Worm (Caenorhabditis elegans) whole organism, young adult: ENCODE data around the gene mpst-3.
A peak's percentile ranks its signal among the peaks of the same experiment; 100 is the strongest.

Experiments
- C17E4.6 ChIP-seq: fragments of 200-800 bp; sonication (Bioruptor generic); IDR thresholded peaks from 2 replicates; pipeline ENCODE4 v1.3.6; 2022; ENCODE audit warnings: missing genetic modification reagents, missing genetic modification characterization, missing compliant biosample characterization
- D2030.7 ChIP-seq: fragments of 200-800 bp; sonication (Bioruptor generic); IDR thresholded peaks from 2 replicates; pipeline ENCODE4 v1.3.6; 2022; ENCODE audit warnings: missing genetic modification reagents, missing genetic modification characterization, missing compliant biosample characterization
- F37B4.10 ChIP-seq: fragments of 200-800 bp; sonication (Bioruptor generic); IDR thresholded peaks from 2 replicates; pipeline ENCODE4 v1.3.6; 2022; ENCODE audit warnings: missing genetic modification characterization, missing compliant biosample characterization
- F52B5.7 ChIP-seq: sonication (generic microtip); optimal IDR thresholded peaks from 2 replicates; lab custom pipeline; 2016; ENCODE audit warnings: mild to moderate bottlenecking, missing genetic modification characterization, missing compliant biosample characterization
- F55B11.4 ChIP-seq: sonication (generic microtip); optimal IDR thresholded peaks from 2 replicates; lab custom pipeline; 2016; ENCODE audit warnings: missing compliant biosample characterization, missing genetic modification characterization, borderline replicate concordance; ENCODE audit not compliant: insufficient read depth
- K11D2.4 ChIP-seq: fragments of 200-800 bp; sonication (Bioruptor generic); IDR thresholded peaks from 2 replicates; pipeline ENCODE4 v1.3.6; 2022; ENCODE audit warnings: missing genetic modification reagents, missing genetic modification characterization, missing compliant biosample characterization
- T07F8.4 ChIP-seq: sonication (generic microtip); optimal IDR thresholded peaks from 2 replicates; lab custom pipeline; 2016; ENCODE audit warnings: mild to moderate bottlenecking, missing genetic modification characterization, moderate library complexity, missing compliant biosample characterization
- Y53F4B.3 ChIP-seq: fragments of 200-800 bp; sonication (Bioruptor generic); IDR thresholded peaks from 2 replicates; pipeline ENCODE4 v1.3.6; 2022; ENCODE audit warnings: missing genetic modification reagents, missing genetic modification characterization, missing compliant biosample characterization
- Y67H2A.10 ChIP-seq: fragments of 200-800 bp; sonication (Bioruptor generic); conservative IDR thresholded peaks from 2 replicates; pipeline ENCODE4 v1.3.6; 2022; ENCODE audit warnings: missing genetic modification reagents, missing genetic modification characterization, missing compliant biosample characterization
- Y79H2A.3 ChIP-seq: fragments of 200-800 bp; sonication (Bioruptor generic); conservative IDR thresholded peaks from 2 replicates; pipeline ENCODE4 v1.3.6; 2022; ENCODE audit warnings: missing genetic modification reagents, missing genetic modification characterization, missing compliant biosample characterization
- ZK185.1 ChIP-seq: sonication (generic microtip); optimal IDR thresholded peaks from 2 replicates; lab custom pipeline; 2016; ENCODE audit warnings: mild to moderate bottlenecking, missing genetic modification characterization, missing compliant biosample characterization; ENCODE audit not compliant: poor library complexity, severe bottlenecking
- attf-3 ChIP-seq: fragments of 200-800 bp; sonication (Bioruptor generic); conservative IDR thresholded peaks from 2 replicates; pipeline ENCODE4 v1.3.6; 2022; ENCODE audit warnings: missing genetic modification reagents, missing genetic modification characterization, missing compliant biosample characterization
- attf-5 ChIP-seq: fragments of 200-800 bp; sonication (Bioruptor generic); optimal IDR thresholded peaks from 2 replicates; lab custom pipeline; 2018; ENCODE audit warnings: mild to moderate bottlenecking, missing genetic modification characterization, missing compliant biosample characterization
- cebp-2 ChIP-seq: fragments of 200-800 bp; sonication (Bioruptor generic); IDR thresholded peaks from 2 replicates; pipeline ENCODE4 v1.3.6; 2022; ENCODE audit warnings: missing genetic modification characterization, missing compliant biosample characterization
- ceh-100 ChIP-seq: fragments of 200-800 bp; sonication (Bioruptor generic); IDR thresholded peaks from 2 replicates; pipeline ENCODE4 v1.3.6; 2022; ENCODE audit warnings: missing genetic modification reagents, missing genetic modification characterization, missing compliant biosample characterization
- ceh-40 ChIP-seq: fragments of 200-800 bp; sonication (Bioruptor generic); IDR thresholded peaks from 2 replicates; pipeline ENCODE4 v1.3.6; 2022; ENCODE audit warnings: missing genetic modification characterization, missing compliant biosample characterization
- ceh-79 ChIP-seq: sonication (generic microtip); optimal IDR thresholded peaks from 2 replicates; lab custom pipeline; 2017; ENCODE audit warnings: mild to moderate bottlenecking, missing genetic modification characterization, missing compliant biosample characterization
- ceh-91 ChIP-seq: fragments of 200-800 bp; sonication (Bioruptor generic); IDR thresholded peaks from 2 replicates; pipeline ENCODE4 v1.3.6; 2022; ENCODE audit warnings: missing genetic modification reagents, missing genetic modification characterization, missing compliant biosample characterization
- chd-7 ChIP-seq: sonication (generic microtip); optimal IDR thresholded peaks from 2 replicates; lab custom pipeline; 2016; ENCODE audit warnings: mild to moderate bottlenecking, missing genetic modification characterization, moderate library complexity, missing compliant biosample characterization
- die-1 ChIP-seq: sonication (generic microtip); optimal IDR thresholded peaks from 2 replicates; lab custom pipeline; 2016; ENCODE audit warnings: missing genotype, mild to moderate bottlenecking, missing genetic modification characterization, missing compliant biosample characterization
- dox-1 ChIP-seq: fragments of 200-800 bp; sonication (Bioruptor generic); IDR thresholded peaks from 2 replicates; pipeline ENCODE4 v1.3.6; 2022; ENCODE audit warnings: missing genetic modification reagents, missing genetic modification characterization, missing compliant biosample characterization
- dpff-1 ChIP-seq: sonication (generic microtip); optimal IDR thresholded peaks from 2 replicates; lab custom pipeline; 2017; ENCODE audit warnings: mild to moderate bottlenecking, missing genetic modification characterization, missing compliant biosample characterization
- efl-1 ChIP-seq: fragments of 150-350 bp; optimal IDR thresholded peaks from 2 replicates; lab custom pipeline; 2014; ENCODE audit warnings: missing biosample characterization, missing genetic modification reagents, missing genetic modification characterization
- egl-18 ChIP-seq: fragments of 200-800 bp; sonication (Bioruptor generic); IDR thresholded peaks from 2 replicates; pipeline ENCODE4 v1.3.6; 2022; ENCODE audit warnings: missing genetic modification reagents, missing genetic modification characterization, missing compliant biosample characterization
- egrh-3 ChIP-seq: fragments of 200-800 bp; sonication (Bioruptor generic); IDR thresholded peaks from 2 replicates; pipeline ENCODE4 v1.3.6; 2022; ENCODE audit warnings: missing genetic modification reagents, missing genetic modification characterization, missing compliant biosample characterization
- him-1 ChIP-seq: sonication (generic microtip); optimal IDR thresholded peaks from 2 replicates; lab custom pipeline; 2016; ENCODE audit warnings: missing genotype, missing genetic modification reagents, missing genetic modification characterization, missing compliant biosample characterization
- hmg-1.2 ChIP-seq: fragments of 200-800 bp; sonication (Bioruptor generic); IDR thresholded peaks from 2 replicates; pipeline ENCODE4 v1.3.6; 2022; ENCODE audit warnings: missing genetic modification reagents, missing genetic modification characterization, missing compliant biosample characterization
- lag-1 ChIP-seq: fragments of 200-800 bp; sonication (Bioruptor generic); IDR thresholded peaks from 2 replicates; pipeline ENCODE4 v1.3.6; 2022; ENCODE audit warnings: missing genetic modification reagents, missing genetic modification characterization, missing compliant biosample characterization
- lin-26 ChIP-seq: fragments of 200-800 bp; sonication (Bioruptor generic); IDR thresholded peaks from 2 replicates; pipeline ENCODE4 v1.3.6; 2022; ENCODE audit warnings: missing genetic modification reagents, missing genetic modification characterization, missing compliant biosample characterization
- lin-40 ChIP-seq: sonication (generic microtip); optimal IDR thresholded peaks from 2 replicates; lab custom pipeline; 2016; ENCODE audit warnings: missing genetic modification characterization, mild to moderate bottlenecking, missing compliant biosample characterization, missing genotype, missing genetic modification reagents
- lin-54 ChIP-seq: fragments of 200-800 bp; sonication (Bioruptor generic); optimal IDR thresholded peaks from 2 replicates; lab custom pipeline; 2018; ENCODE audit warnings: mild to moderate bottlenecking, missing genetic modification characterization, missing compliant biosample characterization
- lsy-27 ChIP-seq: sonication (generic microtip); optimal IDR thresholded peaks from 2 replicates; lab custom pipeline; 2017; ENCODE audit warnings: missing genetic modification characterization, mild to moderate bottlenecking, missing compliant biosample characterization, antibody characterized with exemption, missing genotype, borderline replicate concordance; ENCODE audit not compliant: insufficient read depth
- madf-3 ChIP-seq: fragments of 200-800 bp; sonication (Bioruptor generic); IDR thresholded peaks from 2 replicates; pipeline ENCODE4 v1.3.6; 2022; ENCODE audit warnings: missing genetic modification reagents, missing genetic modification characterization, missing compliant biosample characterization
- madf-6 ChIP-seq: fragments of 200-800 bp; sonication (Bioruptor generic); IDR thresholded peaks from 2 replicates; pipeline ENCODE4 v1.3.6; 2022; ENCODE audit warnings: missing genetic modification reagents, missing genetic modification characterization, missing compliant biosample characterization
- mel-28 ChIP-seq: sonication (generic microtip); optimal IDR thresholded peaks from 2 replicates; lab custom pipeline; 2016; ENCODE audit warnings: borderline replicate concordance, mild to moderate bottlenecking, missing genetic modification characterization, missing compliant biosample characterization
- mes-4 ChIP-seq: sonication (generic microtip); optimal IDR thresholded peaks from 2 replicates; lab custom pipeline; 2016; ENCODE audit warnings: missing genotype, missing genetic modification characterization, missing compliant biosample characterization
- nfya-2 ChIP-seq: fragments of 200-800 bp; sonication (Bioruptor generic); IDR thresholded peaks from 2 replicates; pipeline ENCODE4 v1.3.6; 2022; ENCODE audit warnings: missing genetic modification reagents, missing genetic modification characterization, missing compliant biosample characterization
- nhr-27 ChIP-seq: fragments of 200-800 bp; sonication (Bioruptor generic); optimal IDR thresholded peaks from 2 replicates; lab custom pipeline; 2018; ENCODE audit warnings: mild to moderate bottlenecking, missing genetic modification characterization, moderate library complexity, missing compliant biosample characterization
- nhr-80 ChIP-seq: sonication (generic microtip); optimal IDR thresholded peaks from 2 replicates; lab custom pipeline; 2016; ENCODE audit warnings: missing genetic modification characterization, missing compliant biosample characterization
- rec-8 ChIP-seq, 2 experiments: sonication (generic microtip); optimal IDR thresholded peaks; 2 replicates each; lab custom pipeline; 2016; ENCODE audit warnings: mild to moderate bottlenecking in 2 of 2, missing genetic modification characterization in 2 of 2, missing genetic modification reagents in 2 of 2, missing genotype in 2 of 2, missing biosample characterization in 1 of 2, missing compliant biosample characterization in 1 of 2, moderate library complexity in 1 of 2
- repo-1 ChIP-seq: sonication (generic microtip); optimal IDR thresholded peaks from 2 replicates; lab custom pipeline; 2017; ENCODE audit warnings: mild to moderate bottlenecking, missing genetic modification characterization, missing compliant biosample characterization
- snpc-4 ChIP-seq, 5 experiments: fragments of 150-350 bp in 1 of 5; sonication (generic microtip) in 4 of 5; optimal IDR thresholded peaks; 2 replicates each; lab custom pipeline; 2014 to 2018; ENCODE audit warnings: missing genetic modification characterization in 5 of 5, missing biosample characterization in 3 of 5, antibody characterized with exemption in 2 of 5, mild to moderate bottlenecking in 2 of 5, missing compliant biosample characterization in 2 of 5, missing genotype in 2 of 5, moderate library complexity in 2 of 5, missing genetic modification reagents in 1 of 5
- tbp1 ChIP-seq: fragments of 200-800 bp; sonication (Bioruptor generic); optimal IDR thresholded peaks from 2 replicates; lab custom pipeline; 2018; ENCODE audit warnings: mild to moderate bottlenecking, missing genetic modification characterization, missing compliant biosample characterization
- tbx-9 ChIP-seq: sonication (generic microtip); optimal IDR thresholded peaks from 2 replicates; lab custom pipeline; 2016; ENCODE audit warnings: borderline replicate concordance, missing genetic modification characterization, inconsistent platforms, missing compliant biosample characterization
- unc-62 ChIP-seq: fragments of 150-350 bp; optimal IDR thresholded peaks from 2 replicates; lab custom pipeline; 2014; ENCODE audit warnings: missing biosample characterization, missing genetic modification reagents, missing genetic modification characterization
- ztf-18 ChIP-seq: sonication (generic microtip); optimal IDR thresholded peaks from 2 replicates; lab custom pipeline; 2016; ENCODE audit warnings: missing genotype, mild to moderate bottlenecking, missing genetic modification characterization, missing compliant biosample characterization
- ztf-22 ChIP-seq: fragments of 200-800 bp; sonication (Bioruptor generic); optimal IDR thresholded peaks from 2 replicates; lab custom pipeline; 2018; ENCODE audit warnings: mild to moderate bottlenecking, missing genetic modification characterization, moderate library complexity, missing compliant biosample characterization
- ztf-25 ChIP-seq: fragments of 200-800 bp; sonication (Bioruptor generic); IDR thresholded peaks from 2 replicates; pipeline ENCODE4 v1.3.6; 2022; ENCODE audit warnings: missing genetic modification reagents, missing genetic modification characterization, missing compliant biosample characterization

Gene mpst-3

ce11 chrV:14855626-14856025, 39.8 kb upstream of the mpst-3 start:
- TF ChIP-seq F55B11.4 (tag; lab: Kevin White, UChicago) (no peak), nhr-80 (tag; lab: Kevin White, UChicago) (no peak), dox-1 (GFP tag; lab: Robert Waterston, UW) (no peak), egl-18 (GFP tag; lab: Robert Waterston, UW) (no peak), C17E4.6 (no peak), rec-8 (tag; optimal IDR thresholded peaks at IDR 0.05; lab: Kevin White, UChicago) (peak in 1 of 2 experiments; percentile 67), egrh-3 (GFP tag; lab: Robert Waterston, UW) (no peak; the same call in 1 of the 2 replicates), snpc-4 (GFP tag; optimal IDR thresholded peaks at IDR 0.05; lab: Kevin White, UChicago) (no peak), snpc-4 (tag; optimal IDR thresholded peaks at IDR 0.05; lab: Kevin White, UChicago) (peak; percentile 76 to 89 (median 82)), hmg-1.2 (GFP tag; lab: Robert Waterston, UW) (peak; percentile 68), efl-1 (no peak), F52B5.7 (tag; lab: Kevin White, UChicago) (peak; percentile 47), ceh-91 (GFP tag; lab: Robert Waterston, UW) (no peak), nhr-27 (peak; percentile 44), ceh-100 (no peak), ztf-18 (tag; lab: Kevin White, UChicago) (peak; percentile 3), D2030.7 (GFP tag; lab: Robert Waterston, UW) (peak; percentile 48; the same call in 1 of the 2 replicates), ceh-79 (tag; lab: Kevin White, UChicago) (no peak), F37B4.10 (no peak), mel-28 (tag; lab: Kevin White, UChicago) (no peak), attf-3 (no peak), tbp1 (GFP tag; lab: Kevin White, UChicago) (peak; percentile 92), tbx-9 (tag; lab: Kevin White, UChicago) (no peak), lin-54 (no peak), attf-5 (GFP tag; lab: Kevin White, UChicago) (no peak), ztf-22 (GFP tag; lab: Kevin White, UChicago) (no peak), Y67H2A.10 (no peak), T07F8.4 (tag; lab: Kevin White, UChicago) (peak; percentile 31), ztf-25 (GFP tag; lab: Robert Waterston, UW) (0 out of 2 replicates have a peak, but pooled peaks have one; percentile 54), Y53F4B.3 (no peak), madf-3 (GFP tag; lab: Robert Waterston, UW) (0 out of 2 replicates have a peak, but pooled peaks have one; percentile 78), cebp-2 (GFP tag; lab: Robert Waterston, UW) (no peak), ZK185.1 (peak; percentile 49), madf-6 (no peak; the same call in 1 of the 2 replicates), mes-4 (tag; lab: Kevin White, UChicago) (peak; percentile 23), lag-1 (no peak), nfya-2 (GFP tag; lab: Robert Waterston, UW) (no peak), lin-26 (GFP tag; lab: Robert Waterston, UW) (peak; percentile 82), repo-1 (tag; lab: Kevin White, UChicago) (no peak), die-1 (tag; lab: Kevin White, UChicago) (peak; percentile 73), dpff-1 (tag; lab: Kevin White, UChicago) (no peak), chd-7 (tag; lab: Kevin White, UChicago) (peak; percentile 39), ceh-40 (GFP tag; lab: Robert Waterston, UW) (no peak), him-1 (peak; percentile 69), unc-62 (GFP tag; lab: Kevin White, UChicago) (no peak), Y79H2A.3 (GFP tag; lab: Robert Waterston, UW) (no peak), lsy-27 (no peak), lin-40 (no peak), K11D2.4 (no peak)
